Fruit fly (Drosophila melanogaster) Kc167 (cell line): ENCODE data around the gene CG13606.

Experiments used
- h ChIP-seq: fragments of >200 bp; optimal IDR thresholded peaks from 3 replicates; lab custom pipeline; 2018; ENCODE audit warnings: missing external identifiers
- insv ChIP-seq: fragments of >200 bp; optimal IDR thresholded peaks from 3 replicates; lab custom pipeline; 2018; ENCODE audit warnings: missing external identifiers
- psq ChIP-seq: fragments of >200 bp; optimal IDR thresholded peaks from 2 replicates; lab custom pipeline; 2017; ENCODE audit warnings: missing external identifiers
- ttk ChIP-seq: sonication (Bioruptor generic); optimal IDR thresholded peaks from 2 replicates; lab custom pipeline; 2017; ENCODE audit warnings: missing external identifiers

DNA sequence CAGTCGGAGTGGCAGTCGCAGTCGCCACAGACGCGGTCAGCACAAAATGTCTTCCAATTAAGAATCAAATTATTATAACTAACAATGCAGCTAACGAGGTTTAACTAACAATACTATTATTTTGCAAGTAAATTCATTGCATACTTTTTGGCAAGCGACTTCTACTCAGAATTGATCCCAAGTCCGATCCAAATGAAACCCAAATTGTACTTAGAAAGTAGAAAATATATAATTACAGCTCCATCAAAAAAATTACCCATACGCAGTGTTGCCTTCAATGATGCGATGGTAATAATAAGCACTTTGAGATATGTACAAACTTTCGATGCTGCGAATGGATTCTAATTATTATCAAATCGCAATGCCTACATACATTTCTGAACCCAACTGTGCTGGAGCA, 28.6 kb upstream of the CG13606 start:
- TF ChIP-seq insv (lab: Kevin White, UChicago) (no peak), ttk (lab: Kevin White, UChicago) (no peak), h (lab: Kevin White, UChicago) (no peak), psq (lab: Kevin White, UChicago) (no peak)
